Fruit fly (Drosophila melanogaster) whole organism, embryonic: ENCODE data around the gene CG34116.

Experiments used
- Antp ChIP-seq: fragments of 200-800 bp; sonication (Bioruptor generic); optimal IDR thresholded peaks from 3 replicates; lab custom pipeline; 2016; ENCODE audit warnings: missing biosample characterization, missing genetic modification characterization
- CG10274 ChIP-seq: fragments of 200-800 bp; sonication (Bioruptor generic); optimal IDR thresholded peaks from 3 replicates; lab custom pipeline; 2017; ENCODE audit warnings: missing biosample characterization, mild to moderate bottlenecking, missing genetic modification characterization
- CG11093 ChIP-seq: fragments of 200-800 bp; sonication (Bioruptor generic); IDR thresholded peaks from 3 replicates; pipeline ENCODE4 v1.3.6; 2022; ENCODE audit warnings: missing biosample characterization, missing genetic modification characterization
- CG13287 ChIP-seq: fragments of 200-800 bp; sonication (Bioruptor generic); IDR thresholded peaks from 2 replicates; pipeline ENCODE4 v1.3.6; 2022; ENCODE audit warnings: missing biosample characterization, missing genetic modification characterization; ENCODE audit not compliant: partially characterized antibody
- CG13424 ChIP-seq: fragments of 200-800 bp; sonication (Bioruptor generic); optimal IDR thresholded peaks from 2 replicates; lab custom pipeline; 2019; ENCODE audit warnings: missing biosample characterization, mild to moderate bottlenecking, missing genetic modification characterization, moderate library complexity
- CG14710 ChIP-seq: fragments of 200-800 bp; sonication (Bioruptor generic); optimal IDR thresholded peaks from 3 replicates; lab custom pipeline; 2019; ENCODE audit warnings: missing biosample characterization, mild to moderate bottlenecking, missing genetic modification characterization, moderate library complexity
- CG15073 ChIP-seq: fragments of 200-800 bp; sonication (Bioruptor generic); optimal IDR thresholded peaks from 2 replicates; lab custom pipeline; 2016; ENCODE audit warnings: missing biosample characterization, missing genetic modification characterization
- CG15514 ChIP-seq: fragments of 200-800 bp; sonication (Bioruptor generic); optimal IDR thresholded peaks from 3 replicates; lab custom pipeline; 2017; ENCODE audit warnings: missing biosample characterization, missing genetic modification characterization, mild to moderate bottlenecking, moderate library complexity, missing genetic modification reagents
- CG30403 ChIP-seq: fragments of 200-800 bp; sonication (Bioruptor generic); optimal IDR thresholded peaks from 3 replicates; lab custom pipeline; 2016; ENCODE audit warnings: missing biosample characterization, missing genetic modification characterization
- CG31441 ChIP-seq: fragments of 200-800 bp; sonication (Bioruptor generic); IDR thresholded peaks from 2 replicates; pipeline ENCODE4 v1.3.6; 2022; ENCODE audit warnings: missing biosample characterization, missing genetic modification characterization
- CG4282 ChIP-seq: fragments of 200-800 bp; sonication (Bioruptor generic); optimal IDR thresholded peaks from 2 replicates; lab custom pipeline; 2016; ENCODE audit warnings: missing biosample characterization, missing genetic modification characterization
- CG6254 ChIP-seq: fragments of 200-800 bp; sonication (Bioruptor generic); optimal IDR thresholded peaks from 3 replicates; lab custom pipeline; 2017; ENCODE audit warnings: mild to moderate bottlenecking, missing biosample characterization, missing genetic modification reagents, missing genetic modification characterization
- CG6683 ChIP-seq: fragments of 200-800 bp; sonication (Bioruptor generic); optimal IDR thresholded peaks from 2 replicates; lab custom pipeline; 2017; ENCODE audit warnings: missing biosample characterization, mild to moderate bottlenecking, missing genetic modification characterization, missing genetic modification reagents
- CG7357 ChIP-seq: fragments of 200-800 bp; sonication (Bioruptor generic); IDR thresholded peaks from 3 replicates; pipeline ENCODE4 v1.3.6; 2022; ENCODE audit warnings: missing biosample characterization, missing genetic modification characterization
- CG9727 ChIP-seq: fragments of 200-800 bp; sonication (Bioruptor generic); optimal IDR thresholded peaks from 3 replicates; lab custom pipeline; 2017; ENCODE audit warnings: missing biosample characterization, mild to moderate bottlenecking, missing genetic modification characterization
- Dek ChIP-seq: fragments of 200-800 bp; sonication (Bioruptor generic); optimal IDR thresholded peaks from 3 replicates; lab custom pipeline; 2019; ENCODE audit warnings: missing biosample characterization, mild to moderate bottlenecking, missing genetic modification characterization, moderate library complexity
- Dip3 ChIP-seq: fragments of 200-800 bp; sonication (Bioruptor generic); optimal IDR thresholded peaks from 3 replicates; lab custom pipeline; 2016; ENCODE audit warnings: missing biosample characterization, missing genetic modification characterization
- Fer3 ChIP-seq: fragments of 200-800 bp; sonication (Bioruptor generic); optimal IDR thresholded peaks from 2 replicates; lab custom pipeline; 2018; ENCODE audit warnings: missing biosample characterization, mild to moderate bottlenecking, missing genetic modification characterization, moderate library complexity
- Hr78 ChIP-seq, 2 experiments: fragments of 200-800 bp in 1 of 2; fragments of >200 bp in 1 of 2; sonication (Bioruptor generic) in 1 of 2; optimal IDR thresholded peaks; 2 replicates each; lab custom pipeline; 2017 to 2019; ENCODE audit warnings: missing biosample characterization in 2 of 2, missing genetic modification characterization in 2 of 2, mild to moderate bottlenecking in 1 of 2, moderate library complexity in 1 of 2
- MESR4 ChIP-seq: fragments of 200-800 bp; sonication (Bioruptor generic); optimal IDR thresholded peaks from 2 replicates; lab custom pipeline; 2018; ENCODE audit warnings: missing biosample characterization, mild to moderate bottlenecking, missing genetic modification characterization, moderate library complexity
- Mad ChIP-seq: fragments of 200-800 bp; sonication (Bioruptor generic); optimal IDR thresholded peaks from 2 replicates; lab custom pipeline; 2016; ENCODE audit warnings: missing biosample characterization, missing genetic modification characterization
- Max ChIP-seq: fragments of 200-800 bp; sonication (Bioruptor generic); optimal IDR thresholded peaks from 2 replicates; lab custom pipeline; 2016; ENCODE audit warnings: missing biosample characterization, mild to moderate bottlenecking, missing genetic modification characterization
- NC2β ChIP-seq: fragments of 200-800 bp; sonication (Bioruptor generic); optimal IDR thresholded peaks from 2 replicates; lab custom pipeline; 2016; ENCODE audit warnings: missing biosample characterization, missing genetic modification characterization
- Nf-YB ChIP-seq: fragments of 200-800 bp; sonication (Bioruptor generic); optimal IDR thresholded peaks from 3 replicates; lab custom pipeline; 2019; ENCODE audit warnings: missing biosample characterization, mild to moderate bottlenecking, missing genetic modification characterization, moderate library complexity
- ac ChIP-seq: fragments of 200-800 bp; sonication (Bioruptor generic); optimal IDR thresholded peaks from 3 replicates; lab custom pipeline; 2017; ENCODE audit warnings: missing biosample characterization, mild to moderate bottlenecking, missing genetic modification characterization
- chm ChIP-seq: fragments of 200-800 bp; sonication (Bioruptor generic); IDR thresholded peaks from 2 replicates; pipeline ENCODE4 v1.3.6; 2022; ENCODE audit warnings: missing biosample characterization, missing genetic modification characterization
- corto ChIP-seq: fragments of 200-800 bp; sonication (Bioruptor generic); optimal IDR thresholded peaks from 2 replicates; lab custom pipeline; 2016; ENCODE audit warnings: missing biosample characterization, mild to moderate bottlenecking, missing genetic modification characterization, moderate library complexity
- croc ChIP-seq: fragments of 200-800 bp; sonication (Bioruptor generic); conservative IDR thresholded peaks from 3 replicates; pipeline ENCODE4 v1.3.6; 2022; ENCODE audit warnings: missing biosample characterization, missing genetic modification characterization
- gem ChIP-seq: fragments of 200-800 bp; sonication (Bioruptor generic); optimal IDR thresholded peaks from 2 replicates; lab custom pipeline; 2019; ENCODE audit warnings: missing biosample characterization, mild to moderate bottlenecking, missing genetic modification characterization, moderate library complexity
- grau ChIP-seq: fragments of 200-800 bp; optimal IDR thresholded peaks from 3 replicates; lab custom pipeline; 2019; ENCODE audit warnings: missing biosample characterization, mild to moderate bottlenecking, missing genetic modification characterization, moderate library complexity
- h ChIP-seq: fragments of >200 bp; optimal IDR thresholded peaks from 2 replicates; lab custom pipeline; 2017
- hb ChIP-seq: fragments of 200-800 bp; sonication (Bioruptor generic); IDR thresholded peaks from 3 replicates; pipeline ENCODE4 v1.3.6; 2022; ENCODE audit warnings: missing biosample characterization, missing genetic modification characterization; ENCODE audit not compliant: partially characterized antibody
- ind ChIP-seq: fragments of 200-800 bp; sonication (Bioruptor generic); optimal IDR thresholded peaks from 3 replicates; lab custom pipeline; 2016; ENCODE audit warnings: missing biosample characterization, missing genetic modification characterization
- inv ChIP-seq: fragments of 200-800 bp; sonication (Bioruptor generic); IDR thresholded peaks from 2 replicates; pipeline ENCODE4 v1.3.6; 2022; ENCODE audit warnings: missing biosample characterization, missing genetic modification characterization; ENCODE audit not compliant: partially characterized antibody
- jigr1 ChIP-seq: fragments of 200-800 bp; sonication (Bioruptor generic); IDR thresholded peaks from 3 replicates; pipeline ENCODE4 v1.3.6; 2022; ENCODE audit warnings: missing biosample characterization, missing genetic modification characterization
- kah ChIP-seq: fragments of 200-800 bp; sonication (Bioruptor generic); optimal IDR thresholded peaks from 2 replicates; lab custom pipeline; 2018; ENCODE audit warnings: missing biosample characterization, mild to moderate bottlenecking, missing genetic modification characterization
- lola ChIP-seq, 3 experiments: fragments of >200 bp in 2 of 3; fragments of 200-800 bp in 1 of 3; sonication (Bioruptor generic) in 1 of 3; optimal IDR thresholded peaks; 2 replicates each; lab custom pipeline; 2017 to 2019; ENCODE audit warnings: missing biosample characterization in 3 of 3, missing genetic modification characterization in 3 of 3, mild to moderate bottlenecking in 1 of 3, moderate library complexity in 1 of 3
- luna ChIP-seq: fragments of 200-800 bp; sonication (Bioruptor generic); optimal IDR thresholded peaks from 2 replicates; lab custom pipeline; 2016; ENCODE audit warnings: missing biosample characterization, missing genetic modification characterization
- mirr ChIP-seq: fragments of 200-800 bp; sonication (Bioruptor generic); optimal IDR thresholded peaks from 3 replicates; lab custom pipeline; 2018; ENCODE audit warnings: missing biosample characterization, mild to moderate bottlenecking, missing genetic modification characterization
- onecut ChIP-seq: fragments of 200-800 bp; sonication (Bioruptor generic); IDR thresholded peaks from 2 replicates; pipeline ENCODE4 v1.3.6; 2022; ENCODE audit warnings: missing biosample characterization, missing genetic modification characterization
- pfk ChIP-seq: fragments of 200-800 bp; sonication (Bioruptor generic); optimal IDR thresholded peaks from 2 replicates; lab custom pipeline; 2018; ENCODE audit warnings: missing biosample characterization, mild to moderate bottlenecking, missing genetic modification characterization, moderate library complexity
- prd ChIP-seq, 3 experiments: fragments of >200 bp in 2 of 3; fragments of 200-800 bp in 1 of 3; sonication (Bioruptor generic) in 1 of 3; optimal IDR thresholded peaks in 2 of 3; IDR thresholded peaks in 1 of 3; 2 replicates in 2 of 3; 3 replicates in 1 of 3; pipeline versions ENCODE4 v1.3.6 to Lab custom; 2017 to 2022; ENCODE audit warnings: missing biosample characterization in 1 of 3, missing genetic modification characterization in 1 of 3
- schlank ChIP-seq: fragments of 200-800 bp; sonication (Bioruptor generic); optimal IDR thresholded peaks from 2 replicates; lab custom pipeline; 2018; ENCODE audit warnings: missing biosample characterization, mild to moderate bottlenecking, missing genetic modification characterization
- slbo ChIP-seq: fragments of 200-800 bp; sonication (Bioruptor generic); IDR thresholded peaks from 2 replicates; pipeline ENCODE4 v1.3.6; 2022; ENCODE audit warnings: missing biosample characterization, missing genetic modification characterization
- stc ChIP-seq: fragments of 200-800 bp; sonication (Bioruptor generic); IDR thresholded peaks from 2 replicates; pipeline ENCODE4 v1.3.6; 2022; ENCODE audit warnings: missing biosample characterization, missing genetic modification characterization
- sug ChIP-seq: fragments of 200-800 bp; optimal IDR thresholded peaks from 2 replicates; lab custom pipeline; 2019; ENCODE audit warnings: missing biosample characterization, mild to moderate bottlenecking, missing genetic modification characterization, moderate library complexity
- tll ChIP-seq, 2 experiments: fragments of 200-800 bp in 1 of 2; fragments of >200 bp in 1 of 2; sonication (Bioruptor generic) in 1 of 2; optimal IDR thresholded peaks; 2 replicates each; lab custom pipeline; 2017 to 2019; ENCODE audit warnings: missing biosample characterization in 2 of 2, missing genetic modification characterization in 2 of 2, mild to moderate bottlenecking in 1 of 2, moderate library complexity in 1 of 2

CG34116 gene

DNA sequence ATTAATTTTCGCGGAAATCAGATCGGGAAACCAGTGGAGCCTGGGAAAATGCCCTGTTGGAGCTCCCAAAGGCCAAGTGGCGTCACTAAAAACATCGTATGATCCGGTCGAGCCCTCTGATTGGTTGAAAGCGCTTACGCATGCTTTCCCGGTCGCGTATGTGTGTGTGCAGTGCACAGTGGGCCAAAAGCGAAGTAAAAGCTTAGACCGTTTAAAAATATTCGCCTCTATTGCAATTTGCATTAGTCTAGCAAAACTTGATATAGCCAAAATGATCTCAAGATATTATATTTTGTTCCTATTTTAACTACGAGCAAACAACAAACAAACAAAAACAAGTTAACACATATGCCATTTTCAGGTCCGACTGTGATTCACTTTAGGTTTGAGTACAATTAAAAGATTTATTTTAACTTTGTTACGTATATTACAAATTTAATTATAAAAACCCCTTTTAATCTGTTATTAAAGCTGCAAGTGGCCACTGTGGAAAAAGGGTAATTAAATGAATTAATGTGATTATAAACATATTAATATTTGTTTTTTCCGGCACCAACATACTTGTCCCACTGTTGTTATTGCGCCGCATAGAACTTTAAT is 11.5 kb downstream of the CG34116 start (continued):
- TF ChIP-seq Fer3 (peak; percentile 77), Dip3 (GFP tag; lab: Kevin White, UChicago) (peak; percentile 63), Hr78 (GFP tag; optimal IDR thresholded peaks at IDR 0.05; lab: Kevin White, UChicago) (no peak), prd (optimal IDR thresholded peaks at IDR 0.05; lab: Kevin White, UChicago) (no peak), prd (GFP tag; IDR thresholded peaks at IDR 0.05; lab: Robert Waterston, UW) (peak; percentile 72; the same call in 2 of the 3 replicates), pfk (GFP tag; lab: Kevin White, UChicago) (peak; percentile 16), kah (GFP tag; lab: Kevin White, UChicago) (peak; percentile 69), stc (GFP tag; lab: Robert Waterston, UW) (peak; percentile 64), chm (GFP tag; lab: Robert Waterston, UW) (peak; percentile 51; the same call in 1 of the 2 replicates), Nf-YB (GFP tag; lab: Kevin White, UChicago) (peak; percentile 96), Antp (GFP tag; lab: Kevin White, UChicago) (peak; percentile 76), CG15073 (GFP tag; lab: Kevin White, UChicago) (peak; percentile 52), CG4282 (GFP tag; lab: Kevin White, UChicago) (peak; percentile 68), CG10274 (GFP tag; lab: Kevin White, UChicago) (peak; percentile 73), CG15514 (GFP tag; lab: Kevin White, UChicago) (no peak), ind (GFP tag; lab: Kevin White, UChicago) (peak; percentile 81), tll (GFP tag; optimal IDR thresholded peaks at IDR 0.05; lab: Kevin White, UChicago) (no peak), grau (peak; percentile 91), CG9727 (peak; percentile 94), hb (GFP tag; lab: Robert Waterston, UW) (no peak), CG13287 (peak; percentile 7; the same call in 1 of the 2 replicates), onecut (GFP tag; lab: Robert Waterston, UW) (peak; percentile 76), schlank (tag; lab: Kevin White, UChicago) (peak; percentile 75), CG14710 (peak; percentile 77), mirr (peak; percentile 52), CG30403 (GFP tag; lab: Kevin White, UChicago) (peak; percentile 88), Dek (tag; lab: Kevin White, UChicago) (peak; percentile 77), croc (GFP tag; lab: Robert Waterston, UW) (peak; percentile 49; the same call in 2 of the 3 replicates), CG13424 (peak; percentile 86), CG6254 (GFP tag; lab: Kevin White, UChicago) (peak; percentile 78), CG7357 (GFP tag; lab: Robert Waterston, UW) (peak; percentile 55; the same call in 1 of the 3 replicates), luna (GFP tag; lab: Kevin White, UChicago) (no peak), h (lab: Kevin White, UChicago) (no peak), lola (GFP tag; optimal IDR thresholded peaks at IDR 0.05; lab: Kevin White, UChicago) (peak in 1 of 3 experiments; percentile 77), CG6683 (peak; percentile 66), ac (GFP tag; lab: Kevin White, UChicago) (peak; percentile 22), CG31441 (peak; percentile 91), gem (peak; percentile 91), sug (peak; percentile 89), corto (GFP tag; lab: Kevin White, UChicago) (peak; percentile 77), slbo (GFP tag; lab: Robert Waterston, UW) (peak; percentile 82), Max (GFP tag; lab: Kevin White, UChicago) (peak; percentile 83), inv (GFP tag; lab: Robert Waterston, UW) (peak; percentile 42), MESR4 (GFP tag; lab: Kevin White, UChicago) (no peak), NC2β (GFP tag; lab: Kevin White, UChicago) (peak; percentile 65), jigr1 (GFP tag; lab: Robert Waterston, UW) (0 out of 3 replicates have a peak, but pooled peaks have one; percentile 28), Mad (peak; percentile 78), CG11093 (GFP tag; lab: Robert Waterston, UW) (0 out of 3 replicates have a peak, but pooled peaks have one; percentile 43)
